Worm (Caenorhabditis elegans) whole organism, midembryonic: Measurements from ENCODE around the gene nhr-273.

Source experiments
- T22C8.4 ChIP-seq: fragments of 200-800 bp; sonication (Bioruptor generic); IDR thresholded peaks from 2 replicates; pipeline ENCODE4 v1.3.6; 2022; ENCODE audit warnings: missing genetic modification characterization, missing compliant biosample characterization
- cog-1 ChIP-seq: sonication (generic microtip); optimal IDR thresholded peaks from 2 replicates; lab custom pipeline; 2016; ENCODE audit warnings: missing genetic modification characterization, missing compliant biosample characterization
- flt-1 ChIP-seq: fragments of 200-800 bp; sonication (Bioruptor generic); IDR thresholded peaks from 2 replicates; pipeline ENCODE4 v1.3.6; 2022; ENCODE audit warnings: missing genetic modification characterization, missing compliant biosample characterization
- med-1 ChIP-seq: sonication (generic microtip); optimal IDR thresholded peaks from 2 replicates; lab custom pipeline; 2017; ENCODE audit warnings: missing genetic modification characterization, mild to moderate bottlenecking, missing compliant biosample characterization, antibody characterized with exemption, missing genetic modification reagents; ENCODE audit not compliant: insufficient read depth
- tab-1 ChIP-seq: fragments of 200-800 bp; sonication (Bioruptor generic); IDR thresholded peaks from 2 replicates; pipeline ENCODE4 v1.3.6; 2022; ENCODE audit warnings: missing genetic modification characterization, missing compliant biosample characterization
- ztf-23 ChIP-seq: fragments of 200-800 bp; sonication (Bioruptor generic); IDR thresholded peaks from 2 replicates; pipeline ENCODE4 v1.3.6; 2022; ENCODE audit warnings: missing genetic modification reagents, missing genetic modification characterization, missing compliant biosample characterization
- ztf-29 ChIP-seq: fragments of 200-800 bp; sonication (Bioruptor generic); IDR thresholded peaks from 2 replicates; pipeline ENCODE4 v1.3.6; 2022; ENCODE audit warnings: missing genetic modification reagents, missing genetic modification characterization, missing compliant biosample characterization

- TF ChIP-seq tab-1 (GFP tag; lab: Robert Waterston, UW) (no peak), T22C8.4 (GFP tag; lab: Robert Waterston, UW) (no peak), flt-1 (GFP tag; lab: Robert Waterston, UW) (no peak), ztf-23 (GFP tag; lab: Robert Waterston, UW) (no peak), med-1 (GFP tag; lab: Kevin White, UChicago) (no peak), cog-1 (tag; lab: Kevin White, UChicago) (no peak), ztf-29 (GFP tag; lab: Robert Waterston, UW) (no peak)
Measured at ce11 chrII:4424807-4425206, 10.3 kb upstream of the nhr-273 start, which contains the start of the genes dcaf-13 and toe-1.
